Worm (Caenorhabditis elegans): ENCODE results near the gene Y22D7AR.2.
A peak's percentile ranks its signal among the peaks of the same experiment; 100 is the strongest.

Y22D7AR.2 gene

DNA sequence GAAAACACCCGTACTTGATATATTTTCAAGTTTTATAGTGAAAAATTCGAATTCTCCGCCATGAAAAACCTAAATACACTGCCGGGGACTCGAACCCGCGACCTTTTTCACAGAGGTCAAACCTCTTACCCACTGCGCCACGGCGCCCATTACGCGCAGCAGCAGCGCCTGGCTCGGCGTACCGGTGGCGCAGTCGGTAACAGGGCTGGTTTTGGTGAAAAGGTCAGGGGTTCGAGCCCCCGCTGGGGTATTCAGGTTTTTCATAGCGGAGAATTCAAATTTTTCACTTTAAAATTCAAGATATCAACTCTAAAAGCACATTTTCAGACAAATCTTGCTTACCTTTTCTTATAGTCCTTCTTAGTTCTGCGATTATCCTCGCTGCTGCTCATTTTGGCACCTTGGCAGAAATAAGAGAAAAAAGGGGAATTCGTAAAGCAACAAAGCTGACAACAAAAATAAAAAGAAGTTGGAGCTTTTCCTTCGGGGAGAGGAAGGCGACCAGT is 40.9 kb upstream of the Y22D7AR.2 start, which contains the start of gene Y22D7AL.16:
TSS of gene Y22D7AL.16 (minus strand) at position 456 of the 506 bp plus-strand sequence.
- TF ChIP-seq tlp-1 (tag; optimal IDR thresholded peaks at IDR 0.05), result no peak
- TF ChIP-seq nhr-71 (tag; optimal IDR thresholded peaks at IDR 0.05), result no peak
- no peak for TF ChIP-seq ceh-8 (GFP tag; optimal IDR thresholded peaks at IDR 0.05)
- TF ChIP-seq tbx-2 (tag; optimal IDR thresholded peaks at IDR 0.05), result no peak
- no peak for TF ChIP-seq ztf-4 (tag; optimal IDR thresholded peaks at IDR 0.05)
- no peak for TF ChIP-seq lir-3 (tag; optimal IDR thresholded peaks at IDR 0.05; ENCODE audit: poor library complexity)
- no peak for TF ChIP-seq zip-4 (GFP tag; optimal IDR thresholded peaks at IDR 0.05)

DNA sequence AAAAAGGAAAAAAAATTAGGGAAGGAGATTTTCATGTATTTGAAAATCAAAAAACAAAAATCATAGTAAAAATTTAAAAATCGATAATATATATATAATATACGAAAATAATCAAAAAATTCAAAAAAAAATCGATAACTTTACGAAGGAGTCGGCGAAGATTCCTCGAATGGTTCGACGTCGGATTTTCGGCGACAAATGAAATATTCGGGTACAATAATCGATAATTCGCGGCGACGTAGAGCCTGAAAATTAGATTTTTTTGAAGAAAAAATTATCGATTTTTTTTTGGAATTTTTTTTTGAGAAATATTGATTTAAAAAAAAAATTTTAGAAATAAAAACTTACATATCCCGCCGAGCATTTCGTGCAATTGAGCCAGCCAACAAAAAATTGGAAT is 40.4 kb upstream of the Y22D7AR.2 start:
- TF ChIP-seq isw-1 (GFP tag; IDR thresholded peaks at IDR 0.05) (no peak), unc-62 (GFP tag; optimal IDR thresholded peaks at IDR 0.05) (no peak), unc-30 (tag; optimal IDR thresholded peaks at IDR 0.05) (no peak), nhr-237 (tag; optimal IDR thresholded peaks at IDR 0.05) (no peak), ceh-90 (tag; optimal IDR thresholded peaks at IDR 0.05) (no peak), nhr-19 (GFP tag; conservative IDR thresholded peaks at IDR 0.05) (no peak), hpl-2 (GFP tag; optimal IDR thresholded peaks at IDR 0.05) (no peak), nhr-85 (tag) (no peak), F16B12.6 (tag; optimal IDR thresholded peaks at IDR 0.05) (no peak)

DNA sequence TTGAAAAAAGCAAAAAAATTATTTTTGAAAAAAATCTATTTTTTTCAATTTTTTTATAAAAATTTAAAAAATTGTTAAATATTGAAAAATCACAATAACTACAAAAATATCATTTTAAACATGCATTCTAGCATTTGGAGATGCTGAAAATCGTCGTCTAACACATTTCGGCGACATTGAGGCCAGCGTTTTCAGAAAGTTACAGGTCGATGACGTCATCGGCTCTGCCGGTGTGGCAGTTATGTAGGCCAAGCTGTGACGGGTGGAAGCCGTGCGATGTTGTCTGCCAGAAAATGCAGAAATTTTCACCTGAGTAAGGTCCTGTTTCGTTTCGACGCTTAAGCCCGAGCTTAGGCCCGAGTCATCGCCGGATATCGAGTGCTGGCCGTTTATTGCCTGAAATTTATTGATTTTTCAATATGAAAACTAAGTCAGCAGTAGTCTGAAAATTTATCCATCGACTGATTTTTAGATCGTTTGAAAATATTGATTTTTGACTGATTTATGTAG is 39.9 kb upstream of the Y22D7AR.2 start, which contains the start of gene Y22D7AR.3:
TSS of gene Y22D7AR.3 (minus strand) at position 51 of the 510 bp plus-strand sequence.
- TF ChIP-seq snpc-4 (tag; optimal IDR thresholded peaks at IDR 0.05) (no peak), efl-1 (optimal IDR thresholded peaks at IDR 0.05) (no peak), efl-1 (GFP tag; optimal IDR thresholded peaks at IDR 0.05 in 1 of 2) (peak in 1 of 2 experiments; percentile 72), Y116A8C.19 (tag; optimal IDR thresholded peaks at IDR 0.05; ENCODE audit: borderline replicate concordance) (no peak), fkh-10 (GFP tag; optimal IDR thresholded peaks at IDR 0.05) (no peak)

DNA sequence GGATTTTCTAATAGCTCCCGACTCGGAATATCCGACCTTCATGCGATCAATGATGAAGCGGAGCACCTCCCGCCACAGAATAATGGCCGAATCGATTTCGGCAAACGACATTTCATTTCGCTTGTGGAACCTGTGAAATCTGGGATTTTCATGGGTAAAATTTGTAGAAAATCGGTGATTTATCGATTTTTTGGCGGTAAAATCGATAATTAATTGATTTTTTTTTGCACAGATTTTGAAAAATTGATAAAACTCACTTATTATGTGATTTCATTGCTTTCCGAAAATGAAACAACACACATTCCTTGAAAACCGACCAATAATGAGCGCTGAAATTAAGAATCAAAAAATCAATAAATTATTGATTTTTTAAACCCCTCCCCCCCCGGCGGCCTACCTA is 38.9 kb upstream of the Y22D7AR.2 start:
- TF ChIP-seq ztf-11 (tag; optimal IDR thresholded peaks at IDR 0.05) (no peak), grh-1 (GFP tag; IDR thresholded peaks at IDR 0.05) (0 out of 2 replicates have a peak, but pooled peaks have one; percentile 16), isw-1 (GFP tag; IDR thresholded peaks at IDR 0.05) (no peak), elt-3 (tag; optimal IDR thresholded peaks at IDR 0.05) (no peak), ces-1 (GFP tag; optimal IDR thresholded peaks at IDR 0.05) (no peak), nhr-85 (tag) (peak; percentile 32)

DNA sequence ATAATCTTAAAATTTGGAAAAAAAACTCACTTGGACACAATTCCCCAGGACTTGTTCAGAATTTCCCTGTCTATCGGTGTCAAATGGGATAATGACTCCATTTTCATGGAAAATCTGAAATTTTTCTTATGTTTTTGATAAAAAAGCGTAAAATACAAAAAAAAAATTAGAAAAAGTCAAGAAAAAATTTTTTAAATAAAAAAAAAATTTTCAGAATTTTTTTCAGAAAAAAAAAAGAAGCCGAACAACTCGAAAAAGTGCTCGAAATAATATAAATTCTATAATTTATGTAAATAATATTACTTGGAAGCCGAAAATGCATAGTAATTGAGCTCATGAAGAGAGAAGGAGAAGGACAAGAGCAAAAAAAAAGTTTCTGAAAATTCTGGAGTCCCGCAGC is 37.2 kb upstream of the Y22D7AR.2 start, which contains the start of gene glb-30:
TSS of gene glb-30 (minus strand) at position 101 of the 400 bp plus-strand sequence.
- no peak for TF ChIP-seq sox-4 (tag; optimal IDR thresholded peaks at IDR 0.05)
- TF ChIP-seq nhr-20 (tag; optimal IDR thresholded peaks at IDR 0.05), result no peak
- TF ChIP-seq tbx-2 (tag; optimal IDR thresholded peaks at IDR 0.05), result no peak
- TF ChIP-seq efl-3 (GFP tag; optimal IDR thresholded peaks at IDR 0.05), result no peak
- no peak for TF ChIP-seq irx-1 (tag; optimal IDR thresholded peaks at IDR 0.05)

DNA sequence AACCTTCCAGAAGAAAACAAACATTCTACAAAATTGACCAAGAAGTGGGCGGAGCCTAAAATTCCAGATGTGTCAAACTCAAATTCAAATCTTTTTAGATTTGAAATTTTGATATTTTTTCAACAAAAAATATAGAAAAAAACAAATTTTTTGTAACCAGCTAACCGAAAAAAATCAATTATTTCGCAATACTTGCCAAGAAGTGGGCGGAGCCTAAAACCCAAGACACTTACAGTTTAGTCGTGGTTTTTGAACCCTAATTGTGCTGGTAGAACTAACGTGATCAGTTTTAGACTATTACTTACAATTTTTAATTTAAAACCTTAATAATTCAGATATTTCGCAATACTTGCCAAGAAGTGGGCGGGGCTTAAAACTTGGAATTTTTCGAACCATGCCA is 32.4 kb upstream of the Y22D7AR.2 start:
- TF ChIP-seq lin-13 (GFP tag; optimal IDR thresholded peaks at IDR 0.05) (no peak), zip-4 (GFP tag; optimal IDR thresholded peaks at IDR 0.05) (no peak)

DNA sequence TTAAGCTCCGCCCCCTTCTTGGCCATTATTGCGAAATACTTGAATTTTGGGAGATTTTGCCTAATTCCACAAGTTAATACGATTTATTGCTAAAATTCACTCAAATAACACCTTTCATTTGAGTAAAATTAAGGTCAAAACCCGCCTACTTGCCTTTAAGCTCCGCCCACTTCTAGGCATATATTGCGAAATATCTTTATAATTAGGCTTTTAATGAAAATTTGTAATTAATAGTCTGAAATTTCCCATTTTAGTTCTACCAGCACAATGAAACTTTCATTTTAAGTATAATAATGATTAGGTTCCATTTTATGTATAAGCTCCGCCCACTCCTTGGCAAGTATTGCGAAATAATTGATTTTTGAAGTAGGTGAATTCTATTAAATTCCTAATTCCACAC is 31.0 kb upstream of the Y22D7AR.2 start:
- TF ChIP-seq nhr-12 (tag; optimal IDR thresholded peaks at IDR 0.05), result no peak
- no peak for TF ChIP-seq mep-1 (tag; optimal IDR thresholded peaks at IDR 0.05)
- TF ChIP-seq mef-2 (tag; optimal IDR thresholded peaks at IDR 0.05), result no peak
- TF ChIP-seq unc-86 (tag; optimal IDR thresholded peaks at IDR 0.05), result no peak
- TF ChIP-seq ets-5 (GFP tag; IDR thresholded peaks at IDR 0.05), result no peak
- TF ChIP-seq zip-4 (GFP tag; optimal IDR thresholded peaks at IDR 0.05), result peak; percentile 4
- TF ChIP-seq aly-2 (tag; optimal IDR thresholded peaks at IDR 0.05), result no peak

All from whole organism, L1 larva.